Worm (Caenorhabditis elegans): Measurements from ENCODE around the gene gei-18.

The gei-18 gene

ce11 chrIV:13982425-13982824, at the start of gene gei-18:
gei-18 (minus strand) TSS chrIV:13982525.
- TF ChIP-seq unc-62 (GFP tag; optimal IDR thresholded peaks at IDR 0.05), result no peak

- TF ChIP-seq unc-62 (GFP tag; optimal IDR thresholded peaks at IDR 0.05), result no peak
Measured at ce11 chrIV:14019883-14020282, 37.6 kb upstream of the gei-18 start, which contains the start of the genes irld-56 and irld-55. irld-56 (minus strand) TSS chrIV:14019983. irld-55 (plus strand) TSS chrIV:14020198.

- no peak for TF ChIP-seq unc-62 (GFP tag; optimal IDR thresholded peaks at IDR 0.05)
Measured at ce11 chrIV:14015844-14016243, 33.5 kb upstream of the gei-18 start, which contains the start of gene srw-63. srw-63 (minus strand) TSS chrIV:14015944.

- no peak for TF ChIP-seq unc-62 (GFP tag; optimal IDR thresholded peaks at IDR 0.05)
Measured at ce11 chrIV:14013692-14014091, 31.4 kb upstream of the gei-18 start.

- no peak for TF ChIP-seq unc-62 (GFP tag; optimal IDR thresholded peaks at IDR 0.05)
Measured at ce11 chrIV:14008709-14009108, 26.4 kb upstream of the gei-18 start.

- no peak for TF ChIP-seq unc-62 (GFP tag; optimal IDR thresholded peaks at IDR 0.05)
Measured at ce11 chrIV:14001782-14002181, 19.5 kb upstream of the gei-18 start.

ce11 chrIV:13989875-13990274, 7.5 kb upstream of the gei-18 start:
- no peak for TF ChIP-seq unc-62 (GFP tag; optimal IDR thresholded peaks at IDR 0.05)

- no peak for TF ChIP-seq unc-62 (GFP tag; optimal IDR thresholded peaks at IDR 0.05)
Measured at ce11 chrIV:13988781-13989180, 6.5 kb upstream of the gei-18 start, which contains the start of gene egl-23. egl-23 (plus strand) TSS chrIV:13989081.

- TF ChIP-seq unc-62 (GFP tag; optimal IDR thresholded peaks at IDR 0.05), result no peak
Measured at ce11 chrIV:13985705-13986104, 3.4 kb upstream of the gei-18 start, which contains the start of gene tor-1. tor-1 (minus strand) TSS chrIV:13985805.

ce11 chrIV:13984041-13984440, 1.7 kb upstream of the gei-18 start, which contains the start of gene tor-2:
tor-2 (minus strand) TSS chrIV:13984141.
- no peak for TF ChIP-seq unc-62 (GFP tag; optimal IDR thresholded peaks at IDR 0.05)

ce11 chrIV:13979797-13980459, 2.4 kb downstream of the gei-18 start, which contains the start of gene dnbp-1:
dnbp-1 (minus strand) TSS chrIV:13979847.
- no peak for TF ChIP-seq unc-62 (GFP tag; optimal IDR thresholded peaks at IDR 0.05)

ce11 chrIV:13954578-13954977, 27.7 kb downstream of the gei-18 start:
- TF ChIP-seq unc-62 (GFP tag; optimal IDR thresholded peaks at IDR 0.05), result no peak

ce11 chrIV:13953974-13954373, 28.4 kb downstream of the gei-18 start:
- TF ChIP-seq unc-62 (GFP tag; optimal IDR thresholded peaks at IDR 0.05), result no peak

- TF ChIP-seq unc-62 (GFP tag; optimal IDR thresholded peaks at IDR 0.05), result no peak
Measured at ce11 chrIV:13945188-13945587, 37.1 kb downstream of the gei-18 start.

ce11 chrIV:13941640-13942039, 40.7 kb downstream of the gei-18 start:
- TF ChIP-seq unc-62 (GFP tag; optimal IDR thresholded peaks at IDR 0.05), result no peak

- TF ChIP-seq unc-62 (GFP tag; optimal IDR thresholded peaks at IDR 0.05), result no peak
Measured at ce11 chrIV:13940847-13941246, 41.5 kb downstream of the gei-18 start.

ce11 chrIV:13934086-13934485, 48.2 kb downstream of the gei-18 start, which contains the start of gene Y37A1A.4:
Y37A1A.4 (plus strand) TSS chrIV:13934386.
- no peak for TF ChIP-seq unc-62 (GFP tag; optimal IDR thresholded peaks at IDR 0.05)

Data from whole organism, dauer.